Fruit fly (Drosophila melanogaster): ENCODE measurements around the gene CG13312.

DNA sequence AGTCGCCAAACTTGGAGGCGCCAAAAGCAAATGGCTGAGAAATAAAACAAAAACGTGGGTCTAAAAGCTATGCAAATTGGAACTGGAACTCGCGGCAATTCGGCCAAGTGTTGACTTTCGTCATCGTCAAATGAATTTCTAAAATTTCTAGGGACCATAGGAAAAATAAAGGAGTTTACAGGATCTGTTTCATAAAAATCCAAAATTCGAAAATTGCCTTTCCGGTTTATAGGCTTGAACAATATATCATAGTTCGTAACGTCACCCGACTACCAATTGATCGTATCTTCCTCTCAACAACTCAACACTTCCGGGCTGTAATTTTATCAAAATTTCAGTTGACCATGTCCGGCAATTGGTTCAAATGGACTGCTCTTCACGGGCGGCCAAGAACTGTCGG is 29.1 kb upstream of the CG13312 start, which contains the start of gene CG32026:
- TF ChIP-seq Dll (optimal IDR thresholded peaks at IDR 0.05) (no peak), EcR (GFP tag; optimal IDR thresholded peaks at IDR 0.05) (no peak), pan (optimal IDR thresholded peaks at IDR 0.05) (no peak), psq (optimal IDR thresholded peaks at IDR 0.05) (no peak), CG8478 (optimal IDR thresholded peaks at IDR 0.05) (no peak)

Measured in whole organism.